Worm (Caenorhabditis elegans): ENCODE results near the gene srh-4.

DNA sequence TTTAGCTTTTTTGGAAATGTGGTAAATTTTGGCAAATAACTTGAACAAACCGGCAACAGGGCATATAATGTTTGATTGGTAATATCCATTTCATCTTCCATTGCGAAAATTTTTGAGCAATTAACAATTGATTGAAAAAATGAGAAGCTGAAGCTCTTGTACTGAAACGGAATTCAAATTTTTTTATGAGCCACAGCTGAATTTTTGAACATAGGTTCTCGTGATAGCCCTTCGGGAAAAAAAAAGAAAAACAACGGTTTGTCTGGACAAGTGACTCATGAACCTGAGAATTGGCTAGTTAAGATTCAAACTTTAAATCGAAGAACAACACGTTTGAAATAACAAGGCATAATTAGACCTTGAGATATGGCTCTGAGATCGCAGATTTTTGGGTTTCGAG is 14.4 kb upstream of the srh-4 start, which contains the start of gene srx-62:
- TF ChIP-seq ets-7 (tag; optimal IDR thresholded peaks at IDR 0.05) (no peak), ama-1 (optimal IDR thresholded peaks at IDR 0.05) (no peak), hmbx-1 (tag; optimal IDR thresholded peaks at IDR 0.05) (no peak), tbx-11 (GFP tag; IDR thresholded peaks at IDR 0.05) (no peak), flt-1 (GFP tag; IDR thresholded peaks at IDR 0.05) (no peak), scrt-1 (GFP tag; IDR thresholded peaks at IDR 0.05) (no peak)

Measured in whole organism, early embryonic.